Fruit fly (Drosophila melanogaster) whole organism, larva: ENCODE data around the gene Gr23a.

ENCODE experiments used
- noc ChIP-seq: fragments of 200-800 bp; sonication (Bioruptor generic); optimal IDR thresholded peaks from 3 replicates; lab custom pipeline; 2019; ENCODE audit warnings: missing biosample characterization, mild to moderate bottlenecking, missing genetic modification characterization, moderate library complexity

Gene Gr23a

dm6 chr2L:2669523-2669922 lies at the start of gene Gr23a:
TSS of gene Gr23a (plus strand) at chr2L:2669823.
- TF ChIP-seq noc (tag; lab: Kevin White, UChicago), result no peak

DNA sequence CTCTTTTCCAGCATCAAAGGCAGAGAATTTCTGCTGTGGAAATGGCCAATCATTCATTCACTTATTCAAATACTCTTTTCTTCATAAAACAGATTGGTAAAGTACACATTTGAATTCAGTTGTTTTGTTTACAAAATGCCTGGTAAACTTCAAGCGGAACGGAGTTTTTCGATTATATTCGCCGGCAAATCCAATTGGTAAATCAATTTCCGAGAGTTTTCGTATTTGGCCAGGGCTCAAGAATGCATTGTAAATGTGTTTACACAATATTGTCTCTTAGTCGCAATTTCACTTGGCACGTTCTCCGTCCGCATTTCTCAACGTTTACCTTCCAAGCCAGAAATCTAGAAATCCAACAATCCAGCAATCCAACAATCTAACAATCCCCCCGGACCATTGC lies 49.7 kb upstream of the Gr23a start, which contains the start of gene CG43403:
TSS of gene CG43403 (plus strand) at position 301 of the 400 bp plus-strand sequence.
- TF ChIP-seq noc (tag; lab: Kevin White, UChicago), result no peak

- TF ChIP-seq noc (tag; lab: Kevin White, UChicago), result no peak
Observed at dm6 chr2L:2623947-2624346, 45.7 kb upstream of the Gr23a start.

- no peak for TF ChIP-seq noc (tag; lab: Kevin White, UChicago)
Observed at dm6 chr2L:2627507-2627906, 42.1 kb upstream of the Gr23a start.

DNA sequence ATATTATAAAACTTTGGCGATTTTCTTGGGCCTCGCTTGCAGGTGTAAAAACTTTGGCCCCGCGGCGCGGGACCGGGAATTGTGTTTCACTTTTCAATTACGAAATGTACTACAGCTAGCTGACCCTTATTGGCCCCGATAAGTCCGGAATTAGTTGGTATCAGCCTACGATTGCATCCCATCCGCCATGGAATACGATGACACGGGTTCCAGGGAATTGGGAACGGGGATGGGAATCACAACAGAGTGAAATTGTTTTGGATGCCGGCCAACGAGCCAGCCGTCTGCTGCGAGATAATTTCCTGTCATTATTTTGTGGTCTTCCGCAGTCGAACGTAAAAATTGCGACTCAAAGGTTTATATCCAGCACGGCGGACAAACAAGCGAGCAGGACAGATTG lies 40.9 kb upstream of the Gr23a start:
- no peak for TF ChIP-seq noc (tag; lab: Kevin White, UChicago)

- TF ChIP-seq noc (tag; lab: Kevin White, UChicago), result no peak
Observed at dm6 chr2L:2636326-2637001, 33.2 kb upstream of the Gr23a start.

dm6 chr2L:2637002-2637377 lies 32.6 kb upstream of the Gr23a start:
- no peak for TF ChIP-seq noc (tag; lab: Kevin White, UChicago)

DNA sequence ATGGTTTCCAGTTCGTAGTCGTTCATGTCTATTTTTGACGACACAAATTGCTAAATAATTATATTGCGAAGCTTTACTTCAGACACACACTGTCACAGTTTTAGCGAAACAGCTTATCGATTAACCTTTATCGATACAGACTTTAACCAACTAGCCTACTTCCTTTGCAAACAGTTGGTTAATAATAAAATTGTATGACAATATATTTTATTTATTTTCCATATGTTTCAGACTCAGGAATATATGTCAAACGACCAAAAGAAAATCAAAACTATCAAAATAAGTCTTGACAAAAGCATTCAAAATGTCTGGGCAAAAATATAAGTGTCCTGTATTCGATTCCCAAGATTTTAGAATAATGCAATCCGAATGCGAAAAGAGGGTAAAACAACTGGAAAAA lies 22.0 kb upstream of the Gr23a start, which contains the start of the genes CG9962 and CG43851:
TSS of gene CG9962 (minus strand) at position 101 of the 400 bp plus-strand sequence.
TSS of gene CG43851 (plus strand) at position 267 of the 400 bp plus-strand sequence.
- no peak for TF ChIP-seq noc (tag; lab: Kevin White, UChicago)

- TF ChIP-seq noc (tag; lab: Kevin White, UChicago), result no peak
Observed at dm6 chr2L:2652314-2652713, 17.3 kb upstream of the Gr23a start, which contains the start of gene CG33125. TSS of gene CG33125 (minus strand) at chr2L:2652414.

dm6 chr2L:2652746-2653145 lies 16.9 kb upstream of the Gr23a start, which contains the start of gene Prosbeta4R1:
TSS of gene Prosbeta4R1 (plus strand) at chr2L:2653046.
- TF ChIP-seq noc (tag; lab: Kevin White, UChicago), result no peak

DNA sequence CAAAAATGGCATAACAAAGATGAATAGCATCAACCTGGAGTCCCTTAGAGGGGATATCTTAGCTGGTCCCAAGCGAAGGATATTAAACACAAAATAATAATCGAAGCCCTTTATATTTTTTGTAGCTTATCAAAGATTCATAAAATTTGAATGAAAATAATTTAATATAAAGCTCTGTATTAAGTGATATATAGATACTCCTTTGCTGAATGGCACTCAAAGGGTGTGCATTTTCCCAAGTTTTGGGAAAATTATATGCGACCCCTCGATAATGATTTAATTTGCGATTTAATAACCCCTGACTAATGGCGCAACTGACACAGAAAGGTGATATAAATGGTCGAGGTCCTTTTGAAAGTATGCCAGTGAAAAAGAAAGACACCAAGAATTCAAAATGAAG lies 15.9 kb upstream of the Gr23a start, which contains the start of gene Or23a:
TSS of gene Or23a (plus strand) at position 301 of the 400 bp plus-strand sequence.
- TF ChIP-seq noc (tag; lab: Kevin White, UChicago), result no peak

- TF ChIP-seq noc (tag; lab: Kevin White, UChicago), result no peak
Observed at dm6 chr2L:2655094-2655493, 14.5 kb upstream of the Gr23a start, which contains the start of gene Prosbeta4R2. TSS of gene Prosbeta4R2 (plus strand) at chr2L:2655394.

dm6 chr2L:2664762-2665161 lies 4.9 kb upstream of the Gr23a start, which contains the start of gene Trf4:
TSS of gene Trf4 (plus strand) at chr2L:2665062.
- no peak for TF ChIP-seq noc (tag; lab: Kevin White, UChicago)

- no peak for TF ChIP-seq noc (tag; lab: Kevin White, UChicago)
Observed at dm6 chr2L:2677553-2677952, 7.9 kb downstream of the Gr23a start, which contains the start of gene Tmtc1. TSS of gene Tmtc1 (plus strand) at chr2L:2677734.

DNA sequence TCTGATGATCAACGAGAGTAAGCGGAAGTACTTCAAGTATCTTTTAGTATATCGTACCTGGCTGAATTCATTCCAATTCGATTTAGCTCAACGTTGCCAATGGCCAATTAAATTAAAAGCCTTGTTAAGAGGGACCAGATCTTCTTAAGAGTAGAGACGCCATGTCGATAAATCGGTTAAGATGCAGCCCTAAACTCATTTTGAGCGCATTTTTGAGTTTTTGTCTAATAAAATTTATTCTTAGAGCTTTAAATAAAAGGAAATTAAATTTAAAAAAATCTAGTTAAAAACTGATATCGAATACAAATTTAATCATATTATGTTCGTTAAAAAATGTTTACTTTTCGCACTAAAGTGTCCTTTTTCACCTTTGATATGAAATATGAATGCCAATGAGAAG lies 26.7 kb downstream of the Gr23a start, which contains the start of gene Trf5:
TSS of gene Trf5 (minus strand) at position 101 of the 400 bp plus-strand sequence.
- no peak for TF ChIP-seq noc (tag; lab: Kevin White, UChicago)

- TF ChIP-seq noc (tag; lab: Kevin White, UChicago), result no peak
Observed at dm6 chr2L:2720368-2720767, 50.7 kb downstream of the Gr23a start.

DNA sequence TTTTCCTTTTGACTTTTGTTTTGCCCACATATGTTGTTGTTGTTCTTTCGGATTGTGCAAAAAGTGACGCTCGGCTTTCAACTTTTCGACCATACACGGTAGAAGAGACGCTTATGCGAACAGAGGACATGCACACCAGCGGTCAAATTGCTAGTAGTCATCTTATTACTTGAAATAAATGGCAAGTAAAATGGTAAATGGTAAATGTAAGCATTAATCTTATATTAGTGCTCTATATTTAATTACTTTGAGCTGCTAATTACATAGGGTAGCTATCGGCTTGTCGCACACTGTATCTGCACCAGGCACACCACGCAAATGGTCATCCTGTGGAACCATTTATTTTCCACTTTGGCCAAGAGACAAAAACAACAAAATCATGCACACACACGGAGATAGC lies 51.7 kb downstream of the Gr23a start:
- no peak for TF ChIP-seq noc (tag; lab: Kevin White, UChicago)
